Worm (Caenorhabditis elegans): ENCODE measurements around the gene F13D12.5.

DNA sequence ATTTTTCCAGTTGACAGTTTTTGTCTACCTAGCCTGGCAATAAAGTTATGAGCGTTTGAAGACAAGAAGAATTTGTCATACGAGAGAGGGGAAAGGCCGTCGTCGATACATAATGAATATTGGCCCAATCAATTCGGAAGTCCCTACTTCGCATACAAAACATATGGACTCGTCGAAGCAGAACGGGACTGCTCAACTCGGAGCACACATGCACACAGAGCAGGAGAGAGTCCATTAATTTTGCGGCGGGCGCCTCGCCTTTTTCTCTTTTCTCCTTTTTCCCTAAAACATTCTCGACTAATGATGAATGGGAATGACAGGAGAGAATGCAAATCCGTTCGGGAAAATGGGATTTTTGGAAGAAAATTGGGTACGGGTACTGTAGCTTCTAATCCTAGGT lies 5.9 kb downstream of the F13D12.5 start, which contains the start of gene F13D12.8:
- TF ChIP-seq ceh-82 (tag; optimal IDR thresholded peaks at IDR 0.05) (no peak), nhr-76 (tag; optimal IDR thresholded peaks at IDR 0.05) (no peak), unc-62 (GFP tag; optimal IDR thresholded peaks at IDR 0.05) (no peak), skn-1 (tag; optimal IDR thresholded peaks at IDR 0.05) (no peak), R02D3.7 (tag; optimal IDR thresholded peaks at IDR 0.05) (no peak), ZK546.5 (tag; optimal IDR thresholded peaks at IDR 0.05) (no peak), nhr-43 (tag; optimal IDR thresholded peaks at IDR 0.05; ENCODE audit: poor library complexity, severe bottlenecking) (no peak), hmg-11 (tag; optimal IDR thresholded peaks at IDR 0.05) (no peak), mml-1 (tag; optimal IDR thresholded peaks at IDR 0.05) (no peak), zag-1 (tag; optimal IDR thresholded peaks at IDR 0.05) (no peak), eor-1 (tag; optimal IDR thresholded peaks at IDR 0.05) (no peak), fos-1 (tag; optimal IDR thresholded peaks at IDR 0.05) (no peak), nhr-67 (tag; optimal IDR thresholded peaks at IDR 0.05) (no peak)
